Worm (Caenorhabditis elegans): ENCODE results near the gene nhr-281.

nhr-281 gene

ce11 chrX:14141896-14142392 is 28.7 kb upstream of the nhr-281 start, which contains the start of gene ceh-89:
ceh-89 (plus strand) TSS chrX:14141946.
- TF ChIP-seq tbx-11 (GFP tag; IDR thresholded peaks at IDR 0.05) (no peak), pes-1 (GFP tag; IDR thresholded peaks at IDR 0.05) (no peak), tra-4 (tag; optimal IDR thresholded peaks at IDR 0.05) (no peak), flt-1 (GFP tag; IDR thresholded peaks at IDR 0.05) (no peak)

- no peak for TF ChIP-seq flt-1 (GFP tag; IDR thresholded peaks at IDR 0.05)
- no peak for TF ChIP-seq hmbx-1 (tag; optimal IDR thresholded peaks at IDR 0.05)
- TF ChIP-seq hnd-1 (tag; optimal IDR thresholded peaks at IDR 0.05): no peak
- TF ChIP-seq tra-4 (tag; optimal IDR thresholded peaks at IDR 0.05): no peak
- TF ChIP-seq pes-1 (GFP tag; IDR thresholded peaks at IDR 0.05): no peak
- TF ChIP-seq hmg-4 (GFP tag; optimal IDR thresholded peaks at IDR 0.05): no peak
- no peak for TF ChIP-seq ama-1 (optimal IDR thresholded peaks at IDR 0.05)
- TF ChIP-seq B0310.2 (tag; optimal IDR thresholded peaks at IDR 0.05): no peak
- no peak for TF ChIP-seq ceh-13 (GFP tag; optimal IDR thresholded peaks at IDR 0.05)
These were observed 28.1 kb upstream of the nhr-281 start for ce11 chrX:14141344-14141841.

ce11 chrX:14140040-14140439 is 26.8 kb upstream of the nhr-281 start, which contains the start of gene nkat-1:
nkat-1 (minus strand) TSS chrX:14140140.
- TF ChIP-seq tbx-37 (GFP tag; conservative IDR thresholded peaks at IDR 0.05) (no peak), ama-1 (optimal IDR thresholded peaks at IDR 0.05) (no peak), ets-7 (tag; optimal IDR thresholded peaks at IDR 0.05) (no peak), ceh-13 (GFP tag; optimal IDR thresholded peaks at IDR 0.05) (no peak), hnd-1 (tag; optimal IDR thresholded peaks at IDR 0.05) (no peak), scrt-1 (GFP tag; IDR thresholded peaks at IDR 0.05) (no peak), F13C5.2 (tag; optimal IDR thresholded peaks at IDR 0.05) (no peak), B0310.2 (tag; optimal IDR thresholded peaks at IDR 0.05) (no peak), hmg-4 (GFP tag; optimal IDR thresholded peaks at IDR 0.05) (no peak), sea-1 (GFP tag; conservative IDR thresholded peaks at IDR 0.05) (no peak)

- TF ChIP-seq pes-1 (GFP tag; IDR thresholded peaks at IDR 0.05) (peak; percentile 67), scrt-1 (GFP tag; IDR thresholded peaks at IDR 0.05) (0 out of 2 replicates have a peak, but pooled peaks have one; percentile 38), flt-1 (GFP tag; IDR thresholded peaks at IDR 0.05) (0 out of 2 replicates have a peak, but pooled peaks have one; percentile 15)
These were observed 23.5 kb upstream of the nhr-281 start for ce11 chrX:14136795-14137194.

ce11 chrX:14134883-14135282 is 21.6 kb upstream of the nhr-281 start:
- TF ChIP-seq pes-1 (GFP tag; IDR thresholded peaks at IDR 0.05): peak; percentile 62
- no peak for TF ChIP-seq scrt-1 (GFP tag; IDR thresholded peaks at IDR 0.05)
- no peak for TF ChIP-seq ets-7 (tag; optimal IDR thresholded peaks at IDR 0.05)
- TF ChIP-seq sea-1 (GFP tag; conservative IDR thresholded peaks at IDR 0.05): peak; percentile 73; the same call in 1 of the 2 replicates
- TF ChIP-seq tbx-11 (GFP tag; IDR thresholded peaks at IDR 0.05): no peak
- TF ChIP-seq flt-1 (GFP tag; IDR thresholded peaks at IDR 0.05): peak; percentile 11; the same call in 1 of the 2 replicates

- no peak for TF ChIP-seq hnd-1 (tag; optimal IDR thresholded peaks at IDR 0.05)
- TF ChIP-seq F13C5.2 (tag; optimal IDR thresholded peaks at IDR 0.05): no peak
- TF ChIP-seq hmbx-1 (tag; optimal IDR thresholded peaks at IDR 0.05): no peak
- no peak for TF ChIP-seq B0310.2 (tag; optimal IDR thresholded peaks at IDR 0.05)
- no peak for TF ChIP-seq hmg-4 (GFP tag; optimal IDR thresholded peaks at IDR 0.05)
- no peak for TF ChIP-seq ama-1 (optimal IDR thresholded peaks at IDR 0.05)
- no peak for TF ChIP-seq scrt-1 (GFP tag; IDR thresholded peaks at IDR 0.05)
These were observed 21.0 kb upstream of the nhr-281 start, which contains the start of gene F28H6.8 for ce11 chrX:14134244-14134643. F28H6.8 (minus strand) TSS chrX:14134344.

ce11 chrX:14132677-14133076 is 19.4 kb upstream of the nhr-281 start:
- TF ChIP-seq ama-1 (optimal IDR thresholded peaks at IDR 0.05) (no peak), scrt-1 (GFP tag; IDR thresholded peaks at IDR 0.05) (no peak), tbx-37 (GFP tag; conservative IDR thresholded peaks at IDR 0.05) (no peak), pes-1 (GFP tag; IDR thresholded peaks at IDR 0.05) (no peak), tbx-11 (GFP tag; IDR thresholded peaks at IDR 0.05) (no peak), sea-1 (GFP tag; conservative IDR thresholded peaks at IDR 0.05) (no peak), aly-1 (tag; optimal IDR thresholded peaks at IDR 0.05) (no peak), hnd-1 (tag; optimal IDR thresholded peaks at IDR 0.05) (no peak), hmg-4 (GFP tag; optimal IDR thresholded peaks at IDR 0.05) (no peak)

ce11 chrX:14131476-14131875 is 18.2 kb upstream of the nhr-281 start:
- TF ChIP-seq flt-1 (GFP tag; IDR thresholded peaks at IDR 0.05): no peak
- no peak for TF ChIP-seq ets-7 (tag; optimal IDR thresholded peaks at IDR 0.05)
- TF ChIP-seq aly-1 (tag; optimal IDR thresholded peaks at IDR 0.05): no peak
- no peak for TF ChIP-seq tbx-11 (GFP tag; IDR thresholded peaks at IDR 0.05)
- TF ChIP-seq sea-1 (GFP tag; conservative IDR thresholded peaks at IDR 0.05): no peak

ce11 chrX:14127291-14127922 is 14.2 kb upstream of the nhr-281 start, which contains the start of gene F28H6.4:
F28H6.4 (plus strand) TSS chrX:14127872.
- TF ChIP-seq F13C5.2 (tag; optimal IDR thresholded peaks at IDR 0.05): peak; percentile 30
- no peak for TF ChIP-seq scrt-1 (GFP tag; IDR thresholded peaks at IDR 0.05)
- peak; percentile 62 for TF ChIP-seq hmg-4 (GFP tag; optimal IDR thresholded peaks at IDR 0.05)
- no peak for TF ChIP-seq pes-1 (GFP tag; IDR thresholded peaks at IDR 0.05)
- TF ChIP-seq B0310.2 (tag; optimal IDR thresholded peaks at IDR 0.05): no peak
